Fruit fly (Drosophila melanogaster) whole organism, larva: ENCODE results near the gene CG6607.
A peak's percentile ranks its signal among the peaks of the same experiment; 100 is the strongest.

ENCODE experiments used
- noc ChIP-seq: fragments of 200-800 bp; sonication (Bioruptor generic); optimal IDR thresholded peaks from 3 replicates; lab custom pipeline; 2019; ENCODE audit warnings: missing biosample characterization, mild to moderate bottlenecking, missing genetic modification characterization, moderate library complexity

Gene CG6607

DNA sequence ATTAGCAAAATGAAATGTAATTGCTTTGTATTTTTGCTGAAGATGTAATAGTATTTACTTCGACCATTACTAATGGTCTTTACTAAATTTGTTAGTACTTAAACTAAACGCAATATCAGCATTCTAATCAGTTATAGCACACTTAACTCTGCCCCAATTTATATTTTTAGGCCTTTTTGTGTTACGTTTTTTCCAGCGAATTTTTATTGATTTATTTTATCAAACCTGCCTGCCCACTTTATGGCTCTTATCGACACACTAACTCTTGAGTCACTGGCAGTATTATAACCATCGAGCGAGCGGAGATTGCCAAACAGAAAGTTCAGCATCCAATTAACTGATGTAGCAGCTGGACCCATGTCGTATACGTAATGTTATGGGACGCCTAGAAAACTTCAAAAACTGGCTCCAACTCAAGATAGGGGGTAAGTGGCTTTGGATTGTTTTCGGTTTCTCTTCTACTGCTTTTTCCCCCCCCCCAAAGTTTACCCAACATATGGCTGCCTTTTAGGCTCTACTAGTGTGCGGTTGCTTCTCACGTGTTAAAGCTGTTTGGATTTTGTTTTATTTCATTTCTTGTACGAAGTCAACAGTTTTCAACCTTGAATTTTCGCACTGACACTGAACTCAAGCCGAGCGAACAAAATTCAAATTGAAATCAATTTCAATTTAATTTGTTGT is 42.0 kb downstream of the CG6607 start:
- TF ChIP-seq noc (tag; lab: Kevin White, UChicago) = no peak

DNA sequence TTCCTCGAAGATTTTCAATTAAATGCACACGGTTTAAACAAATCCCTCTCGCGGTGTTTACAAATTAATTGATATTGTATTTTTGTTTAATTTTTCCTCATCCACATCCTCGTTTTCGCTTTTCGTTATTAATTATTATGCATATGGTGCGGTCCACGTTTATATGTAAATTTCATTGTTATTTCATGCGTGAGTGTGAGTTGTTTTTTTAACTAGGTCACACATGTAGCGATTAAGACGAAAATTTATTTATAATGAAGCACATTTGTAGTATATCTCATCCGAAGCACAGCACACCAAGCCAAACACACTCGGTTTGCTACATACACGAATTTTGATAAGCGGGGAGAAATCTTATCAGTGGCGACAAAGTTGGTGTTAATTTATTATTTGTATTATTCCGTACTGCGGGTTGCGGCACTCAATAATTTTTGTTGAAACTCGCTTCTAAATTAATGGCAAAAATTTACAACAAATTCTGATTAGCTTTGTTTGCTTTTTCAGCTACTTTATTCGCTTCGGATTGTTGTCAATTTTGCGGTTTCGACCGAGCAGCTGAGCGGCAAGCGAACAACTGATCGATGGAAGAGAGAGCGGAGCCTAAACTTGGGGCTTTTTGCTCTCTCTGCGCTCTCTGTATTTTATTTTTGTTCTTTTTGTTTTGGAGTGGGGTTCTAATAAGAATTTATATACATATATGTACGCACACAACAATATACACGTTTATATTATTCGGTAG is 43.7 kb downstream of the CG6607 start:
- peak; percentile 82 for TF ChIP-seq noc (tag; lab: Kevin White, UChicago)

- TF ChIP-seq noc (tag; lab: Kevin White, UChicago) = peak; percentile 97
These were observed 44.7 kb downstream of the CG6607 start for dm6 chr3R:24572540-24573043.

dm6 chr3R:24573094-24573732 is 45.4 kb downstream of the CG6607 start:
- no peak for TF ChIP-seq noc (tag; lab: Kevin White, UChicago)

- TF ChIP-seq noc (tag; lab: Kevin White, UChicago) = peak; percentile 61
These were observed 46.3 kb downstream of the CG6607 start for dm6 chr3R:24574123-24574522.

DNA sequence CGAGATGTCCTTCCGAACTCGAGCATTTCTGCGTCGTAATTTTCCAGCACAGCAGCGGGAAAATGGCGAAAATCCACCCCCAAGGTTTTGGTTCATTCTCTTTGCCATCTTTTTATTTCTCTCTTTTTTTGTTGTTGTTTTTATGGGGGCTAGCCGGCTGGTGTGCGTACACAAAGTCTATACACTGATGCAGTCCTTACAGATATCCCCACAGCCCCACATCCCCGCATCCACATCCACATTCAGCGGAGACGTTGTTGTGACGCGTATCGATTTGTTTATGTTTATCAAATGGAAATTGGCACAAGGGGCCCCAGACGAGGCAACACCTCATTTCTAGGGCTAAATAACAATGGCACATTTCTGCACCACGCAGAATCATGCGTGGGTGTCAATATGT is 47.3 kb downstream of the CG6607 start:
- no peak for TF ChIP-seq noc (tag; lab: Kevin White, UChicago)

- peak; percentile 46 for TF ChIP-seq noc (tag; lab: Kevin White, UChicago)
These were observed 48.1 kb downstream of the CG6607 start for dm6 chr3R:24575787-24576413.

DNA sequence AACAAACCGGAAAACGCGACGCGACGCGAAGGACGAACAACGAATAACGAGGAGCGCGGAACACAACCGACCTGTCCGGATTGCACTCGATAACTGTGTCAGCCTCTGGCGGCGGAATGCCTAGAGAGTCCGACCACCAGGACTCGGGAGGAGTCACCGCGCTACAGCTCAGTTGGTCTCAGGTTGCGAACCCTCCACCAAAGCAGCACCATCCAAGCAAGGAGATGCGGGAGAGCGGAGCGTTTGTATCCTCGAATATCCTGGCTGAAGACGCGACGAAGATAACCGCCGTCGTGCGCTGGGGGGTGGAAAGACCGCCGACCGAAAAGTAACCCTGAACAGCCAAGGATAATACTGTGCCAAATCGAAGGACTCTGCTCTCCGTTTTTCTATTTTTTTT is 49.5 kb downstream of the CG6607 start:
- no peak for TF ChIP-seq noc (tag; lab: Kevin White, UChicago)
